Worm (Caenorhabditis elegans) whole organism, young adult: ENCODE results near the gene ugt-29.

Experiments
- B0336.3 ChIP-seq: fragments of 200-800 bp; sonication (Bioruptor generic); IDR thresholded peaks from 2 replicates; pipeline ENCODE4 v1.3.6; 2022; ENCODE audit warnings: missing genetic modification characterization, missing compliant biosample characterization
- C17E4.6 ChIP-seq: fragments of 200-800 bp; sonication (Bioruptor generic); IDR thresholded peaks from 2 replicates; pipeline ENCODE4 v1.3.6; 2022; ENCODE audit warnings: missing genetic modification reagents, missing genetic modification characterization, missing compliant biosample characterization
- D2030.7 ChIP-seq: fragments of 200-800 bp; sonication (Bioruptor generic); IDR thresholded peaks from 2 replicates; pipeline ENCODE4 v1.3.6; 2022; ENCODE audit warnings: missing genetic modification reagents, missing genetic modification characterization, missing compliant biosample characterization
- F10E7.11 ChIP-seq: sonication (generic microtip); optimal IDR thresholded peaks from 2 replicates; lab custom pipeline; 2017; ENCODE audit warnings: mild to moderate bottlenecking, missing genetic modification characterization, moderate library complexity, missing compliant biosample characterization
- Y67H2A.10 ChIP-seq: fragments of 200-800 bp; sonication (Bioruptor generic); conservative IDR thresholded peaks from 2 replicates; pipeline ENCODE4 v1.3.6; 2022; ENCODE audit warnings: missing genetic modification reagents, missing genetic modification characterization, missing compliant biosample characterization
- Y79H2A.3 ChIP-seq: fragments of 200-800 bp; sonication (Bioruptor generic); conservative IDR thresholded peaks from 2 replicates; pipeline ENCODE4 v1.3.6; 2022; ENCODE audit warnings: missing genetic modification reagents, missing genetic modification characterization, missing compliant biosample characterization
- ama-1 ChIP-seq, 3 experiments: fragments of 150-350 bp in 1 of 3; sonication (generic microtip) in 2 of 3; optimal IDR thresholded peaks; 2 replicates each; lab custom pipeline; 2014 to 2018; ENCODE audit warnings: missing biosample characterization in 2 of 3, missing genetic modification characterization in 2 of 3, missing genetic modification reagents in 2 of 3
- attf-5 ChIP-seq: fragments of 200-800 bp; sonication (Bioruptor generic); optimal IDR thresholded peaks from 2 replicates; lab custom pipeline; 2018; ENCODE audit warnings: mild to moderate bottlenecking, missing genetic modification characterization, missing compliant biosample characterization
- bed-1 ChIP-seq: fragments of 200-800 bp; sonication (Bioruptor generic); IDR thresholded peaks from 2 replicates; pipeline ENCODE4 v1.3.6; 2022; ENCODE audit warnings: missing genetic modification reagents, missing genetic modification characterization, missing compliant biosample characterization
- cebp-2 ChIP-seq: fragments of 200-800 bp; sonication (Bioruptor generic); IDR thresholded peaks from 2 replicates; pipeline ENCODE4 v1.3.6; 2022; ENCODE audit warnings: missing genetic modification characterization, missing compliant biosample characterization
- ceh-58 ChIP-seq: fragments of 200-800 bp; sonication (Bioruptor generic); IDR thresholded peaks from 2 replicates; pipeline ENCODE4 v1.3.6; 2022; ENCODE audit warnings: missing genetic modification characterization, missing compliant biosample characterization
- dox-1 ChIP-seq: fragments of 200-800 bp; sonication (Bioruptor generic); IDR thresholded peaks from 2 replicates; pipeline ENCODE4 v1.3.6; 2022; ENCODE audit warnings: missing genetic modification reagents, missing genetic modification characterization, missing compliant biosample characterization
- dpff-1 ChIP-seq: sonication (generic microtip); optimal IDR thresholded peaks from 2 replicates; lab custom pipeline; 2017; ENCODE audit warnings: mild to moderate bottlenecking, missing genetic modification characterization, missing compliant biosample characterization
- egl-18 ChIP-seq: fragments of 200-800 bp; sonication (Bioruptor generic); IDR thresholded peaks from 2 replicates; pipeline ENCODE4 v1.3.6; 2022; ENCODE audit warnings: missing genetic modification reagents, missing genetic modification characterization, missing compliant biosample characterization
- egl-44 ChIP-seq: fragments of 200-800 bp; sonication (Bioruptor generic); IDR thresholded peaks from 2 replicates; pipeline ENCODE4 v1.3.6; 2022; ENCODE audit warnings: missing genetic modification reagents, missing genetic modification characterization, missing compliant biosample characterization
- ekl-4 ChIP-seq: fragments of 200-800 bp; sonication (Bioruptor generic); IDR thresholded peaks from 2 replicates; pipeline ENCODE4 v1.3.6; 2022; ENCODE audit warnings: missing genetic modification reagents, missing genetic modification characterization, missing compliant biosample characterization
- fkh-3 ChIP-seq: sonication (generic microtip); optimal IDR thresholded peaks from 2 replicates; lab custom pipeline; 2016; ENCODE audit warnings: mild to moderate bottlenecking, missing genetic modification characterization, missing compliant biosample characterization
- hlh-12 ChIP-seq: sonication (generic microtip); optimal IDR thresholded peaks from 2 replicates; lab custom pipeline; 2016; ENCODE audit warnings: missing genetic modification characterization, missing compliant biosample characterization
- hmg-20 ChIP-seq: fragments of 200-800 bp; sonication (Bioruptor generic); IDR thresholded peaks from 2 replicates; pipeline ENCODE4 v1.3.6; 2022; ENCODE audit warnings: missing genetic modification reagents, missing genetic modification characterization, missing compliant biosample characterization
- hrde-1 ChIP-seq: sonication (generic microtip); optimal IDR thresholded peaks from 2 replicates; lab custom pipeline; 2016; ENCODE audit warnings: missing genetic modification characterization, mild to moderate bottlenecking, missing compliant biosample characterization, moderate library complexity, missing genotype, missing genetic modification reagents, borderline replicate concordance
- let-526 ChIP-seq: fragments of 200-800 bp; sonication (Bioruptor generic); IDR thresholded peaks from 2 replicates; pipeline ENCODE4 v1.3.6; 2022; ENCODE audit warnings: missing genetic modification reagents, missing genetic modification characterization, missing compliant biosample characterization
- let-607 ChIP-seq, 2 experiments: fragments of 200-800 bp in 1 of 2; sonication (Bioruptor generic) in 1 of 2; sonication (generic microtip) in 1 of 2; optimal IDR thresholded peaks; 2 replicates each; lab custom pipeline; 2016 to 2018; ENCODE audit warnings: mild to moderate bottlenecking in 2 of 2, missing compliant biosample characterization in 2 of 2, missing genetic modification characterization in 2 of 2, moderate library complexity in 2 of 2, missing genotype in 1 of 2
- lin-26 ChIP-seq: fragments of 200-800 bp; sonication (Bioruptor generic); IDR thresholded peaks from 2 replicates; pipeline ENCODE4 v1.3.6; 2022; ENCODE audit warnings: missing genetic modification reagents, missing genetic modification characterization, missing compliant biosample characterization
- lin-35 ChIP-seq, 3 experiments: fragments of 150-350 bp in 2 of 3; sonication (generic microtip) in 1 of 3; optimal IDR thresholded peaks; 2 replicates each; lab custom pipeline; 2014 to 2018; ENCODE audit warnings: missing biosample characterization in 3 of 3, missing genetic modification characterization in 3 of 3, missing genetic modification reagents in 3 of 3
- lin-40 ChIP-seq: sonication (generic microtip); optimal IDR thresholded peaks from 2 replicates; lab custom pipeline; 2016; ENCODE audit warnings: missing genetic modification characterization, mild to moderate bottlenecking, missing compliant biosample characterization, missing genotype, missing genetic modification reagents
- lin-54 ChIP-seq: fragments of 200-800 bp; sonication (Bioruptor generic); optimal IDR thresholded peaks from 2 replicates; lab custom pipeline; 2018; ENCODE audit warnings: mild to moderate bottlenecking, missing genetic modification characterization, missing compliant biosample characterization
- lsy-27 ChIP-seq: sonication (generic microtip); optimal IDR thresholded peaks from 2 replicates; lab custom pipeline; 2017; ENCODE audit warnings: missing genetic modification characterization, mild to moderate bottlenecking, missing compliant biosample characterization, antibody characterized with exemption, missing genotype, borderline replicate concordance; ENCODE audit not compliant: insufficient read depth
- madf-10 ChIP-seq: sonication (generic microtip); optimal IDR thresholded peaks from 2 replicates; lab custom pipeline; 2016; ENCODE audit warnings: mild to moderate bottlenecking, missing genetic modification characterization, missing compliant biosample characterization
- madf-6 ChIP-seq: fragments of 200-800 bp; sonication (Bioruptor generic); IDR thresholded peaks from 2 replicates; pipeline ENCODE4 v1.3.6; 2022; ENCODE audit warnings: missing genetic modification reagents, missing genetic modification characterization, missing compliant biosample characterization
- mes-4 ChIP-seq: sonication (generic microtip); optimal IDR thresholded peaks from 2 replicates; lab custom pipeline; 2016; ENCODE audit warnings: missing genotype, missing genetic modification characterization, missing compliant biosample characterization
- nfyb-1 ChIP-seq: fragments of 200-800 bp; sonication (Bioruptor generic); IDR thresholded peaks from 2 replicates; pipeline ENCODE4 v1.3.6; 2022; ENCODE audit warnings: missing genetic modification reagents, missing genetic modification characterization, missing compliant biosample characterization
- nhr-120 ChIP-seq: fragments of 200-800 bp; sonication (Bioruptor generic); IDR thresholded peaks from 2 replicates; pipeline ENCODE4 v1.3.6; 2022; ENCODE audit warnings: missing genetic modification characterization, missing compliant biosample characterization
- pha-4 ChIP-seq: fragments of 150-350 bp; sonication (generic microtip); optimal IDR thresholded peaks from 2 replicates; lab custom pipeline; 2014; ENCODE audit warnings: missing biosample characterization, missing genetic modification reagents, missing genetic modification characterization
- rpc-1 ChIP-seq, 2 experiments: fragments of 150-350 bp in 1 of 2; sonication (generic microtip) in 1 of 2; optimal IDR thresholded peaks; 2 replicates each; lab custom pipeline; 2014 to 2018; ENCODE audit warnings: missing biosample characterization in 1 of 2, missing genetic modification characterization in 1 of 2, missing genetic modification reagents in 1 of 2, missing genotype in 1 of 2
- sea-2 ChIP-seq: fragments of 200-800 bp; sonication (Bioruptor generic); IDR thresholded peaks from 2 replicates; pipeline ENCODE4 v1.3.6; 2022; ENCODE audit warnings: missing genetic modification characterization, missing compliant biosample characterization
- snpc-3.4 ChIP-seq: sonication (generic microtip); optimal IDR thresholded peaks from 2 replicates; lab custom pipeline; 2017; ENCODE audit warnings: missing genetic modification characterization, mild to moderate bottlenecking, missing compliant biosample characterization, antibody characterized with exemption, moderate library complexity, missing genotype, missing genetic modification reagents
- snpc-4 ChIP-seq, 5 experiments: fragments of 150-350 bp in 1 of 5; sonication (generic microtip) in 4 of 5; optimal IDR thresholded peaks; 2 replicates each; lab custom pipeline; 2014 to 2018; ENCODE audit warnings: missing genetic modification characterization in 5 of 5, missing biosample characterization in 3 of 5, antibody characterized with exemption in 2 of 5, mild to moderate bottlenecking in 2 of 5, missing compliant biosample characterization in 2 of 5, missing genotype in 2 of 5, moderate library complexity in 2 of 5, missing genetic modification reagents in 1 of 5
- somi-1 ChIP-seq: fragments of 200-800 bp; sonication (Bioruptor generic); optimal IDR thresholded peaks from 2 replicates; lab custom pipeline; 2018; ENCODE audit warnings: mild to moderate bottlenecking, missing genetic modification characterization, missing compliant biosample characterization
- xnd-1 ChIP-seq: sonication (generic microtip); optimal IDR thresholded peaks from 2 replicates; lab custom pipeline; 2016; ENCODE audit warnings: missing genotype, missing genetic modification reagents, missing genetic modification characterization, missing compliant biosample characterization
- ztf-18 ChIP-seq: sonication (generic microtip); optimal IDR thresholded peaks from 2 replicates; lab custom pipeline; 2016; ENCODE audit warnings: missing genotype, mild to moderate bottlenecking, missing genetic modification characterization, missing compliant biosample characterization
- ztf-26 ChIP-seq: sonication (generic microtip); optimal IDR thresholded peaks from 2 replicates; lab custom pipeline; 2017; ENCODE audit warnings: missing genetic modification characterization, missing compliant biosample characterization

The ugt-29 gene

DNA sequence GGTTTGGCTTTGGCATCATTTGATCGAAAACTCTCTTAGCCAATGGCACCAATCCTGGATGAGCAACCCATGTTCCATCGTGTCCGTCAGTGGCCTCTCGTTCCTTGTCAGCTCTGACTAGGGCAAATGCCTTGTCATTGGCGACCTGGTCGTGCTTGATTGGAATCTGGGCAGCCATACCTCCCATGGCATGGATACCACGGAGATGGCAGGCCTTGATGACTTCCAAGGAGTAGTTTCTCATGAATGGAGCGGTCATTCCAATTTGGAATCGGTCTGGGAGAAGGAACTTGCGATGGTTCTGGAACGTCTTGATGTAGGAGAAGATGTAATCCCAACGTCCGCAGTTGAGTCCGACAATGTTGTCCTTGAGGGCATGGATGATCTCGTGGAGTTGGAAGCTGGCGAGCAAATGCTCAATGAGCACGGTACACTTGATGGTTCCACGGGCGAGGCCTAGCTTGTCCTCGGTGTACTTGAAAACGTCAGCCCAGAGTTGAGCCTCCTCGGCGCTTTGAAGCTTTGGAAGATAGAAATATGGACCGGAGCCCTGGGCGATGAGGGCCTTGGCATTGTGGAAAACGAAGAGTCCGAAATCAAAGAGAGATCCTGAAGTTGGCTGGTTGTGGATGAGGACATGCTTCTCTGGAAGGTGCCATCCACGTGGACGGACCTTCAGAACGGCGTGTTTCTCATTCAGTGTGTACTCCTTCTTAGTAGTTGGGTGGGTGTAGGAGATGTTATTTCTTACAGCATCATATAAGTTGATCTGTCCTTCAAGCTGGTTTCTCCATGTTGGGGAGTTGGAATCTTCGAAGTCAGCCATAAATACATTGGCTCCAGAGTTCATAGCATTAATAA lies 25.8 kb upstream of the ugt-29 start (continued):
- TF ChIP-seq B0336.3 (GFP tag; lab: Robert Waterston, UW) (peak; percentile 6), snpc-3.4 (tag; lab: Kevin White, UChicago) (no peak), snpc-4 (GFP tag; optimal IDR thresholded peaks at IDR 0.05; lab: Kevin White, UChicago) (no peak), snpc-4 (tag; optimal IDR thresholded peaks at IDR 0.05; lab: Kevin White, UChicago) (no peak), ama-1 (optimal IDR thresholded peaks at IDR 0.05; lab: Kevin White, UChicago) (peak; percentile 88), ama-1 (GFP tag; optimal IDR thresholded peaks at IDR 0.05; lab: Kevin White, UChicago) (peak in 1 of 2 experiments; percentile 12), Y79H2A.3 (no peak; the same call in 1 of the 2 replicates), let-526 (GFP tag; lab: Robert Waterston, UW) (no peak), dpff-1 (no peak), hlh-12 (tag; lab: Kevin White, UChicago) (no peak), fkh-3 (no peak), lin-40 (tag; lab: Kevin White, UChicago) (no peak), madf-6 (GFP tag; lab: Robert Waterston, UW) (no peak), attf-5 (GFP tag; lab: Kevin White, UChicago) (no peak), lin-54 (GFP tag; lab: Kevin White, UChicago) (no peak), hmg-20 (GFP tag; lab: Robert Waterston, UW) (no peak), pha-4 (no peak), lin-26 (GFP tag; lab: Robert Waterston, UW) (peak; percentile 75; the same call in 1 of the 2 replicates), C17E4.6 (no peak), hrde-1 (no peak), lin-35 (GFP tag; optimal IDR thresholded peaks at IDR 0.05; lab: Kevin White, UChicago) (no peak), dox-1 (no peak), bed-1 (no peak), ekl-4 (GFP tag; lab: Robert Waterston, UW) (no peak), nhr-120 (no peak), nfyb-1 (GFP tag; lab: Robert Waterston, UW) (0 out of 2 replicates have a peak, but pooled peaks have one; percentile 14), rpc-1 (optimal IDR thresholded peaks at IDR 0.05; lab: Kevin White, UChicago) (no peak), rpc-1 (tag; optimal IDR thresholded peaks at IDR 0.05; lab: Kevin White, UChicago) (no peak), D2030.7 (GFP tag; lab: Robert Waterston, UW) (no peak), lsy-27 (tag; lab: Kevin White, UChicago) (no peak), madf-10 (tag; lab: Kevin White, UChicago) (no peak), egl-18 (GFP tag; lab: Robert Waterston, UW) (no peak), egl-44 (GFP tag; lab: Robert Waterston, UW) (peak; percentile 25), mes-4 (no peak), cebp-2 (no peak), F10E7.11 (no peak), xnd-1 (tag; lab: Kevin White, UChicago) (no peak), sea-2 (GFP tag; lab: Robert Waterston, UW) (no peak), ztf-26 (tag; lab: Kevin White, UChicago) (no peak), somi-1 (GFP tag; lab: Kevin White, UChicago) (peak; percentile 18), let-607 (tag; optimal IDR thresholded peaks at IDR 0.05; lab: Kevin White, UChicago) (no peak), Y67H2A.10 (GFP tag; lab: Robert Waterston, UW) (no peak), ztf-18 (no peak), ceh-58 (0 out of 2 replicates have a peak, but pooled peaks have one; percentile 16)
